Fruit fly (Drosophila melanogaster) whole organism, embryonic: ENCODE data around the gene Mst89B.
A peak's percentile ranks its signal among the peaks of the same experiment; 100 is the strongest.

Experiments
- CG11085 ChIP-seq: fragments of 200-800 bp; sonication (Bioruptor generic); IDR thresholded peaks from 2 replicates; pipeline ENCODE4 v1.3.6; 2022; ENCODE audit warnings: missing biosample characterization, missing genetic modification characterization
- CG11504 ChIP-seq: fragments of 200-800 bp; sonication (Bioruptor generic); optimal IDR thresholded peaks from 3 replicates; lab custom pipeline; 2019; ENCODE audit warnings: missing biosample characterization, mild to moderate bottlenecking, missing genetic modification characterization, moderate library complexity
- CG14441 ChIP-seq: fragments of 200-800 bp; sonication (Bioruptor generic); IDR thresholded peaks from 2 replicates; pipeline ENCODE4 v1.3.6; 2022; ENCODE audit warnings: missing biosample characterization, missing genetic modification characterization
- CG15269 ChIP-seq: fragments of 200-800 bp; sonication (Bioruptor generic); optimal IDR thresholded peaks from 2 replicates; lab custom pipeline; 2018; ENCODE audit warnings: missing biosample characterization, mild to moderate bottlenecking, missing genetic modification characterization, moderate library complexity
- CG1603 ChIP-seq: fragments of 200-800 bp; sonication (Bioruptor generic); optimal IDR thresholded peaks from 2 replicates; lab custom pipeline; 2019; ENCODE audit warnings: missing biosample characterization, mild to moderate bottlenecking, missing genetic modification characterization, moderate library complexity
- CG16863 ChIP-seq: fragments of 200-800 bp; sonication (Bioruptor generic); optimal IDR thresholded peaks from 3 replicates; lab custom pipeline; 2016; ENCODE audit warnings: missing biosample characterization, missing genetic modification characterization
- CG17359 ChIP-seq: fragments of 200-800 bp; sonication (Bioruptor generic); optimal IDR thresholded peaks from 3 replicates; lab custom pipeline; 2018; ENCODE audit warnings: missing biosample characterization, mild to moderate bottlenecking, missing genetic modification characterization, moderate library complexity
- CG1832 ChIP-seq: fragments of 200-800 bp; sonication (Bioruptor generic); optimal IDR thresholded peaks from 2 replicates; lab custom pipeline; 2017; ENCODE audit warnings: missing biosample characterization, mild to moderate bottlenecking, missing genetic modification characterization, inconsistent platforms
- CG2120 ChIP-seq: fragments of 200-800 bp; sonication (Bioruptor generic); optimal IDR thresholded peaks from 3 replicates; lab custom pipeline; 2016; ENCODE audit warnings: missing biosample characterization, missing genetic modification characterization
- CG3726 ChIP-seq: fragments of 200-800 bp; sonication (Bioruptor generic); IDR thresholded peaks from 3 replicates; pipeline ENCODE4, ENCODE4 v1.3.6; 2022; ENCODE audit warnings: missing biosample characterization, missing genetic modification characterization
- CG4360 ChIP-seq: fragments of 200-800 bp; sonication (Bioruptor generic); IDR thresholded peaks from 2 replicates; pipeline ENCODE4 v1.3.6; 2022; ENCODE audit warnings: missing biosample characterization, missing genetic modification characterization
- CG4854 ChIP-seq: fragments of 200-800 bp; sonication (Bioruptor generic); optimal IDR thresholded peaks from 2 replicates; lab custom pipeline; 2016; ENCODE audit warnings: missing biosample characterization, missing genetic modification characterization, inconsistent platforms
- CG7372 ChIP-seq: fragments of 200-800 bp; sonication (Bioruptor generic); IDR thresholded peaks from 2 replicates; pipeline ENCODE4 v1.3.6; 2022; ENCODE audit warnings: missing biosample characterization, missing genetic modification characterization
- CG9817 ChIP-seq: fragments of 200-800 bp; sonication (Bioruptor generic); optimal IDR thresholded peaks from 2 replicates; lab custom pipeline; 2018; ENCODE audit warnings: missing biosample characterization, mild to moderate bottlenecking, missing genetic modification characterization, moderate library complexity
- CG9876 ChIP-seq: fragments of 200-800 bp; sonication (Bioruptor generic); optimal IDR thresholded peaks from 2 replicates; lab custom pipeline; 2016; ENCODE audit warnings: missing biosample characterization, missing genetic modification characterization
- Dad ChIP-seq: fragments of 200-800 bp; sonication (Bioruptor generic); optimal IDR thresholded peaks from 3 replicates; lab custom pipeline; 2016; ENCODE audit warnings: missing biosample characterization, missing genetic modification characterization
- Dek ChIP-seq: fragments of 200-800 bp; sonication (Bioruptor generic); optimal IDR thresholded peaks from 3 replicates; lab custom pipeline; 2019; ENCODE audit warnings: missing biosample characterization, mild to moderate bottlenecking, missing genetic modification characterization, moderate library complexity
- Ets65A ChIP-seq: fragments of 200-800 bp; sonication (Bioruptor generic); peaks from one replicate; lab custom pipeline; 2016; ENCODE audit warnings: missing biosample characterization, missing genetic modification characterization
- Gug ChIP-seq: fragments of 200-800 bp; sonication (Bioruptor generic); IDR thresholded peaks from 4 replicates; pipeline ENCODE4 v1.3.6; 2022; ENCODE audit warnings: missing biosample characterization, missing genetic modification characterization
- Hand ChIP-seq: fragments of 200-800 bp; sonication (Bioruptor generic); optimal IDR thresholded peaks from 2 replicates; lab custom pipeline; 2017; ENCODE audit warnings: mild to moderate bottlenecking, missing biosample characterization, missing genetic modification reagents, missing genetic modification characterization
- Hey ChIP-seq: fragments of 200-800 bp; sonication (Bioruptor generic); optimal IDR thresholded peaks from 3 replicates; lab custom pipeline; 2018; ENCODE audit warnings: missing biosample characterization, mild to moderate bottlenecking, missing genetic modification characterization
- HmgD ChIP-seq: fragments of 200-800 bp; sonication (Bioruptor generic); optimal IDR thresholded peaks from 3 replicates; lab custom pipeline; 2016; ENCODE audit warnings: missing biosample characterization, missing genetic modification characterization
- Nf-YC ChIP-seq: fragments of 200-800 bp; optimal IDR thresholded peaks from 3 replicates; lab custom pipeline; 2019; ENCODE audit warnings: missing biosample characterization, mild to moderate bottlenecking, missing genetic modification characterization, moderate library complexity
- Six4 ChIP-seq: fragments of 200-800 bp; sonication (Bioruptor generic); optimal IDR thresholded peaks from 2 replicates; lab custom pipeline; 2016; ENCODE audit warnings: missing biosample characterization, missing genetic modification characterization
- Sry-β ChIP-seq: fragments of 200-800 bp; sonication (Bioruptor generic); optimal IDR thresholded peaks from 2 replicates; lab custom pipeline; 2018; ENCODE audit warnings: missing biosample characterization, mild to moderate bottlenecking, missing genetic modification characterization, moderate library complexity
- Vsx1 ChIP-seq: fragments of 200-800 bp; sonication (Bioruptor generic); optimal IDR thresholded peaks from 2 replicates; lab custom pipeline; 2017; ENCODE audit warnings: missing biosample characterization, mild to moderate bottlenecking, missing genetic modification characterization, missing genetic modification reagents
- YL-1 ChIP-seq: fragments of 200-800 bp; sonication (Bioruptor generic); optimal IDR thresholded peaks from 3 replicates; lab custom pipeline; 2017; ENCODE audit warnings: missing biosample characterization, mild to moderate bottlenecking, missing genetic modification characterization
- ato ChIP-seq: fragments of 200-800 bp; sonication (Bioruptor generic); IDR thresholded peaks from 2 replicates; pipeline ENCODE4 v1.3.6; 2022; ENCODE audit warnings: missing biosample characterization, missing genetic modification characterization; ENCODE audit not compliant: partially characterized antibody
- bigmax ChIP-seq: fragments of 200-800 bp; sonication (Bioruptor generic); optimal IDR thresholded peaks from 2 replicates; lab custom pipeline; 2018; ENCODE audit warnings: missing biosample characterization, mild to moderate bottlenecking, missing genetic modification characterization
- bowl ChIP-seq: fragments of 200-800 bp; sonication (Bioruptor generic); IDR thresholded peaks from 2 replicates; pipeline ENCODE4 v1.3.6; 2022; ENCODE audit warnings: missing biosample characterization, missing genetic modification characterization
- cato ChIP-seq: fragments of 200-800 bp; sonication (Bioruptor generic); optimal IDR thresholded peaks from 2 replicates; lab custom pipeline; 2016; ENCODE audit warnings: missing biosample characterization, missing genetic modification characterization, borderline replicate concordance
- dati ChIP-seq: fragments of 200-800 bp; sonication (Bioruptor generic); IDR thresholded peaks from 2 replicates; pipeline ENCODE4 v1.3.6; 2022; ENCODE audit warnings: missing biosample characterization, missing genetic modification characterization
- ewg ChIP-seq: fragments of 200-800 bp; sonication (Bioruptor generic); optimal IDR thresholded peaks from 3 replicates; lab custom pipeline; 2017; ENCODE audit warnings: mild to moderate bottlenecking, missing biosample characterization, missing genetic modification reagents, missing genetic modification characterization
- hbn ChIP-seq: fragments of 200-800 bp; sonication (Bioruptor generic); IDR thresholded peaks from 2 replicates; pipeline ENCODE4 v1.3.6; 2022; ENCODE audit warnings: missing biosample characterization, missing genetic modification characterization; ENCODE audit not compliant: partially characterized antibody
- hkb ChIP-seq, 2 experiments: fragments of 200-800 bp in 1 of 2; fragments of >200 bp in 1 of 2; sonication (Bioruptor generic) in 1 of 2; IDR thresholded peaks in 1 of 2; optimal IDR thresholded peaks in 1 of 2; 2 replicates each; pipeline versions ENCODE4 v1.3.6 to Lab custom; 2017 to 2022; ENCODE audit warnings: missing biosample characterization in 1 of 2, missing genetic modification characterization in 1 of 2
- kay ChIP-seq: fragments of 200-800 bp; sonication (Bioruptor generic); optimal IDR thresholded peaks from 2 replicates; lab custom pipeline; 2016; ENCODE audit warnings: missing biosample characterization, missing genetic modification characterization
- ken ChIP-seq: fragments of 200-800 bp; sonication (Bioruptor generic); IDR thresholded peaks from 3 replicates; pipeline ENCODE4 v1.3.6; 2022; ENCODE audit warnings: missing biosample characterization, missing genetic modification characterization
- lbe ChIP-seq: fragments of 200-800 bp; sonication (Bioruptor generic); optimal IDR thresholded peaks from 2 replicates; lab custom pipeline; 2016; ENCODE audit warnings: missing biosample characterization, mild to moderate bottlenecking, missing genetic modification characterization
- mirr ChIP-seq: fragments of 200-800 bp; sonication (Bioruptor generic); optimal IDR thresholded peaks from 3 replicates; lab custom pipeline; 2018; ENCODE audit warnings: missing biosample characterization, mild to moderate bottlenecking, missing genetic modification characterization
- onecut ChIP-seq: fragments of 200-800 bp; sonication (Bioruptor generic); IDR thresholded peaks from 2 replicates; pipeline ENCODE4 v1.3.6; 2022; ENCODE audit warnings: missing biosample characterization, missing genetic modification characterization
- prd ChIP-seq, 3 experiments: fragments of >200 bp in 2 of 3; fragments of 200-800 bp in 1 of 3; sonication (Bioruptor generic) in 1 of 3; optimal IDR thresholded peaks in 2 of 3; IDR thresholded peaks in 1 of 3; 2 replicates in 2 of 3; 3 replicates in 1 of 3; pipeline versions ENCODE4 v1.3.6 to Lab custom; 2017 to 2022; ENCODE audit warnings: missing biosample characterization in 1 of 3, missing genetic modification characterization in 1 of 3
- pzg ChIP-seq: fragments of 200-800 bp; sonication (Bioruptor generic); optimal IDR thresholded peaks from 3 replicates; lab custom pipeline; 2018; ENCODE audit warnings: missing biosample characterization, mild to moderate bottlenecking, missing genetic modification characterization, moderate library complexity
- rib ChIP-seq: fragments of 200-800 bp; sonication (Bioruptor generic); IDR thresholded peaks from 2 replicates; pipeline ENCODE4 v1.3.6; 2022; ENCODE audit warnings: missing biosample characterization, missing genetic modification characterization
- sima ChIP-seq: fragments of 200-800 bp; sonication (Bioruptor generic); optimal IDR thresholded peaks from 2 replicates; lab custom pipeline; 2016; ENCODE audit warnings: missing biosample characterization, missing genetic modification characterization
- tna ChIP-seq: fragments of 200-800 bp; sonication (Bioruptor generic); IDR thresholded peaks from 2 replicates; pipeline ENCODE4 v1.3.6; 2022; ENCODE audit warnings: missing biosample characterization, missing genetic modification characterization; ENCODE audit not compliant: partially characterized antibody
- tup ChIP-seq: fragments of 200-800 bp; sonication (Bioruptor generic); optimal IDR thresholded peaks from 2 replicates; lab custom pipeline; 2016; ENCODE audit warnings: missing biosample characterization, mild to moderate bottlenecking, missing genetic modification characterization, moderate library complexity
- unc-4 ChIP-seq: fragments of 200-800 bp; sonication (Bioruptor generic); IDR thresholded peaks from 2 replicates; pipeline ENCODE4 v1.3.6; 2022; ENCODE audit warnings: missing biosample characterization, missing genetic modification characterization; ENCODE audit not compliant: partially characterized antibody

Gene Mst89B

dm6 chr3R:16221359-16222299 is 45.2 kb upstream of the Mst89B start (continued):
- TF ChIP-seq Dad (GFP tag; lab: Kevin White, UChicago): no peak
- TF ChIP-seq Hand (GFP tag; lab: Kevin White, UChicago): peak; percentile 81
- peak; percentile 92 for TF ChIP-seq onecut (GFP tag; lab: Robert Waterston, UW)
- TF ChIP-seq ato (GFP tag; lab: Robert Waterston, UW): no peak
- peak; percentile 92 for TF ChIP-seq cato (GFP tag; lab: Kevin White, UChicago)
- TF ChIP-seq CG3726 (GFP tag; lab: Robert Waterston, UW): peak; percentile 52; the same call in 2 of the 3 replicates
- TF ChIP-seq CG9817: peak; percentile 66
- TF ChIP-seq CG2120 (GFP tag; lab: Kevin White, UChicago): peak; percentile 63
- no peak for TF ChIP-seq Hey (tag; lab: Kevin White, UChicago)
- peak; percentile 88 for TF ChIP-seq kay (GFP tag; lab: Kevin White, UChicago)
- TF ChIP-seq CG15269: peak; percentile 93
- peak; percentile 80 for TF ChIP-seq CG14441 (GFP tag; lab: Robert Waterston, UW)
- TF ChIP-seq ken: peak; percentile 61
- peak; percentile 99 for TF ChIP-seq CG4360 (GFP tag; lab: Robert Waterston, UW)
- TF ChIP-seq Vsx1: peak; percentile 86
- TF ChIP-seq HmgD: peak; percentile 28
- TF ChIP-seq CG7372 (GFP tag; lab: Robert Waterston, UW): peak; percentile 84
- peak; percentile 91 for TF ChIP-seq Nf-YC
- peak; percentile 75 for TF ChIP-seq CG17359 (tag; lab: Kevin White, UChicago)
- TF ChIP-seq Six4 (GFP tag; lab: Kevin White, UChicago): peak; percentile 86
- no peak for TF ChIP-seq CG16863 (GFP tag; lab: Kevin White, UChicago)
- TF ChIP-seq prd (optimal IDR thresholded peaks at IDR 0.05; lab: Kevin White, UChicago): no peak
- peak; percentile 79 for TF ChIP-seq prd (GFP tag; IDR thresholded peaks at IDR 0.05; lab: Robert Waterston, UW)
- peak; percentile 13 for TF ChIP-seq lbe (GFP tag; lab: Kevin White, UChicago)
- peak; percentile 94 for TF ChIP-seq Ets65A (GFP tag; lab: Kevin White, UChicago)
- TF ChIP-seq tna (GFP tag; lab: Robert Waterston, UW): no peak
- TF ChIP-seq tup: peak; percentile 22
- peak; percentile 89 for TF ChIP-seq Gug (GFP tag; lab: Robert Waterston, UW)
- TF ChIP-seq sima (GFP tag; lab: Kevin White, UChicago): peak; percentile 44
- no peak for TF ChIP-seq hkb (optimal IDR thresholded peaks at IDR 0.05; lab: Kevin White, UChicago)
- TF ChIP-seq hkb (GFP tag; IDR thresholded peaks at IDR 0.05; lab: Robert Waterston, UW): no peak
- TF ChIP-seq rib (GFP tag; lab: Robert Waterston, UW): no peak
- TF ChIP-seq CG11504 (tag; lab: Kevin White, UChicago): peak; percentile 96
- TF ChIP-seq Sry-β (GFP tag; lab: Kevin White, UChicago): peak; percentile 64
- peak; percentile 86 for TF ChIP-seq ewg (GFP tag; lab: Kevin White, UChicago)
- TF ChIP-seq mirr: peak; percentile 87
- no peak for TF ChIP-seq hbn (GFP tag; lab: Robert Waterston, UW)
- TF ChIP-seq CG11085 (GFP tag; lab: Robert Waterston, UW): 0 out of 2 replicates have a peak, but pooled peaks have one; percentile 6
- TF ChIP-seq bowl (GFP tag; lab: Robert Waterston, UW): no peak
- TF ChIP-seq bigmax: no peak
- peak; percentile 12 for TF ChIP-seq CG4854 (GFP tag; lab: Kevin White, UChicago)
- TF ChIP-seq CG1603 (tag; lab: Kevin White, UChicago): peak; percentile 19
- peak; percentile 85 for TF ChIP-seq YL-1 (GFP tag; lab: Kevin White, UChicago)
- no peak for TF ChIP-seq CG1832 (GFP tag; lab: Kevin White, UChicago)
- TF ChIP-seq pzg: no peak
- TF ChIP-seq Dek: peak; percentile 86
- peak; percentile 32 for TF ChIP-seq CG9876 (GFP tag; lab: Kevin White, UChicago)
- peak; percentile 61 for TF ChIP-seq dati (GFP tag; lab: Robert Waterston, UW)
- TF ChIP-seq unc-4 (GFP tag; lab: Robert Waterston, UW): 0 out of 2 replicates have a peak, but pooled peaks have one; percentile 25
